Worm (Caenorhabditis elegans) whole organism, early embryonic: ENCODE measurements around the gene ina-1.

Source experiments
- B0310.2 ChIP-seq: sonication (generic microtip); optimal IDR thresholded peaks from 2 replicates; lab custom pipeline; 2016; ENCODE audit warnings: mild to moderate bottlenecking, missing genetic modification characterization, missing compliant biosample characterization
- F13C5.2 ChIP-seq: sonication (generic microtip); optimal IDR thresholded peaks from 2 replicates; lab custom pipeline; 2017; ENCODE audit warnings: mild to moderate bottlenecking, missing genetic modification characterization, inconsistent platforms, missing compliant biosample characterization
- aly-1 ChIP-seq: sonication (generic microtip); optimal IDR thresholded peaks from 2 replicates; lab custom pipeline; 2016; ENCODE audit warnings: missing genetic modification characterization, missing compliant biosample characterization
- ama-1 ChIP-seq: fragments of 150-350 bp; optimal IDR thresholded peaks from 2 replicates; lab custom pipeline; 2014
- ceh-13 ChIP-seq: fragments of 200-800 bp; sonication (Bioruptor generic); optimal IDR thresholded peaks from 2 replicates; lab custom pipeline; 2018; ENCODE audit warnings: mild to moderate bottlenecking, missing genetic modification characterization, missing compliant biosample characterization
- ceh-36 ChIP-seq: sonication (generic microtip); optimal IDR thresholded peaks from 2 replicates; lab custom pipeline; 2016; ENCODE audit warnings: missing genetic modification characterization, inconsistent platforms, missing compliant biosample characterization
- ets-7 ChIP-seq: sonication (generic microtip); optimal IDR thresholded peaks from 2 replicates; lab custom pipeline; 2016; ENCODE audit warnings: missing genotype, missing genetic modification characterization, missing compliant biosample characterization
- flt-1 ChIP-seq: fragments of 200-800 bp; sonication (Bioruptor generic); IDR thresholded peaks from 2 replicates; pipeline ENCODE4 v1.3.6; 2022; ENCODE audit warnings: missing genetic modification characterization, missing compliant biosample characterization
- hmbx-1 ChIP-seq: sonication (generic microtip); optimal IDR thresholded peaks from 2 replicates; lab custom pipeline; 2016; ENCODE audit warnings: mild to moderate bottlenecking, missing genetic modification characterization, missing compliant biosample characterization
- hmg-4 ChIP-seq: fragments of 200-800 bp; sonication (Bioruptor generic); optimal IDR thresholded peaks from 2 replicates; lab custom pipeline; 2018; ENCODE audit warnings: mild to moderate bottlenecking, missing genetic modification characterization, missing compliant biosample characterization
- hnd-1 ChIP-seq: sonication (generic microtip); optimal IDR thresholded peaks from 2 replicates; lab custom pipeline; 2016; ENCODE audit warnings: missing genetic modification characterization, missing compliant biosample characterization
- pes-1 ChIP-seq: fragments of 200-800 bp; sonication (Bioruptor generic); IDR thresholded peaks from 2 replicates; pipeline ENCODE4 v1.3.6; 2022; ENCODE audit warnings: missing genetic modification reagents, missing genetic modification characterization, missing compliant biosample characterization
- scrt-1 ChIP-seq: fragments of 200-800 bp; sonication (Bioruptor generic); IDR thresholded peaks from 2 replicates; pipeline ENCODE4 v1.3.6; 2022; ENCODE audit warnings: missing genetic modification characterization, missing compliant biosample characterization
- sea-1 ChIP-seq: fragments of 200-800 bp; sonication (Bioruptor generic); conservative IDR thresholded peaks from 2 replicates; pipeline ENCODE4 v1.3.6; 2022; ENCODE audit warnings: missing genetic modification characterization, missing compliant biosample characterization
- tbx-11 ChIP-seq: fragments of 200-800 bp; sonication (Bioruptor generic); IDR thresholded peaks from 2 replicates; pipeline ENCODE4 v1.3.6; 2022; ENCODE audit warnings: missing genetic modification characterization, missing compliant biosample characterization
- tbx-37 ChIP-seq: fragments of 200-800 bp; sonication (Bioruptor generic); conservative IDR thresholded peaks from 2 replicates; pipeline ENCODE4 v1.3.6; 2022; ENCODE audit warnings: missing genetic modification reagents, missing genetic modification characterization, missing compliant biosample characterization
- tra-4 ChIP-seq: sonication (generic microtip); optimal IDR thresholded peaks from 2 replicates; lab custom pipeline; 2017; ENCODE audit warnings: missing genetic modification characterization, missing compliant biosample characterization

Gene ina-1

DNA sequence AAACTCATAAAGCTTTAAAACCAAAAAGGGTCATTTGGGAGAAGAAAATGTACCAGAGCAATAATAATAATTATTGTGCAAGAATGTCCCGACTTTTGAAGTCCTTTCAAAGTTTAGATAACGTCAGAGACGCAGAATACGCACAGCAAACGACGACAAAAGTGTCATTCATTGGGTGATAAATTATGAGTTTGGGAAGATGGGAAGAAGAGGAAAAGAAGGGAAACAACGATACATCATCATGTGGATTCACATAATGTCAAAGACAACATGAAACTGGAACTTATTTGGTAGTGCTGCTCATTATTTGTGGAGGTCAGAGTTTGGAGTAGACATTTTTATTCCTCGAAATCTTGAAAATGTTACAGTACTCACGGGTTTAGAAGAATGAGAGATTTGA, 5.3 kb upstream of the ina-1 start:
- TF ChIP-seq hmbx-1 (tag; lab: Kevin White, UChicago), result no peak

DNA sequence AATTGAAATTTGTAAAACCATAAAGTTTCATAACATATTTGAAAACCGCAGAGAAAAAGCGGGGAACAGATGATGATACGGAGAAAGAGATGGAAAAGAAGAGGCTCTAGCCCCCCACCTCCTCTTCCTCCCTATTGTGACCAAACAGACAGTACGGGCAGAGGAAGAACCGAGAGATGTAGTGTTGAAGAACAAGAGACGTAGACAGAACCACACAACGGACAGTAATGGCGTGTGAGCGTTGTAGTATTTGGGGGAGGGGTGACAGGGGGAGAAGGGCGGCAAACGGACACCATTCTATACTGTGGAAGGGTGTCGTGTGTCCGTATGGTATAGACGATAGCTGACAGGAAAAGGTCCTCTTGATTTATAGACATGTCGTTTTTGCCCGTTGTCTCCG, 3.4 kb upstream of the ina-1 start:
- TF ChIP-seq B0310.2 (tag; lab: Kevin White, UChicago) (no peak), tbx-11 (0 out of 2 replicates have a peak, but pooled peaks have one; percentile 44), tbx-37 (GFP tag; lab: Robert Waterston, UW) (no peak), ets-7 (tag; lab: Kevin White, UChicago) (no peak), sea-1 (0 out of 2 replicates have a peak, but pooled peaks have one; percentile 44), hmg-4 (GFP tag; lab: Kevin White, UChicago) (peak; percentile 78)

DNA sequence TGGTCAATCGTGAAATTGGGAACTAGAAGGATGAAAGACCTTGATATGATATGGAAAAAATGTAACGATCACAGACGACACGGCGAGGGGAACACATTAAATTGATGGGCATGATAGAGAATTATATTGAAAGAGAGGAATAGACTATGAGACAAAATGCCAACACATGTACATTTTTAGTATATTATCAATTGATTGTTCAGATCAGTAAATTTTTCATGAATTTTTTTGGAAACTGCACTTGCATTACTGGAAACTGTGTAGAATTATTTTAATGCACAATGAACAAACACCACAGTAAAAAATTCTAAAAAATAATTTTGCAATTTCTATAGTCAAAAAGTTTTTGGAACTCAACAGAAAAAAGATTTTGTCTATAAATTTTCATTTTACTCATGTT, 637 bp upstream of the ina-1 start:
- TF ChIP-seq hnd-1 (no peak), sea-1 (no peak), tbx-11 (no peak), flt-1 (no peak), ets-7 (tag; lab: Kevin White, UChicago) (no peak), F13C5.2 (tag; lab: Kevin White, UChicago) (no peak), B0310.2 (tag; lab: Kevin White, UChicago) (no peak), pes-1 (GFP tag; lab: Robert Waterston, UW) (no peak), aly-1 (tag; lab: Kevin White, UChicago) (no peak), hmg-4 (GFP tag; lab: Kevin White, UChicago) (no peak), ama-1 (lab: Kevin White, UChicago) (no peak), tbx-37 (GFP tag; lab: Robert Waterston, UW) (no peak), hmbx-1 (tag; lab: Kevin White, UChicago) (no peak)

DNA sequence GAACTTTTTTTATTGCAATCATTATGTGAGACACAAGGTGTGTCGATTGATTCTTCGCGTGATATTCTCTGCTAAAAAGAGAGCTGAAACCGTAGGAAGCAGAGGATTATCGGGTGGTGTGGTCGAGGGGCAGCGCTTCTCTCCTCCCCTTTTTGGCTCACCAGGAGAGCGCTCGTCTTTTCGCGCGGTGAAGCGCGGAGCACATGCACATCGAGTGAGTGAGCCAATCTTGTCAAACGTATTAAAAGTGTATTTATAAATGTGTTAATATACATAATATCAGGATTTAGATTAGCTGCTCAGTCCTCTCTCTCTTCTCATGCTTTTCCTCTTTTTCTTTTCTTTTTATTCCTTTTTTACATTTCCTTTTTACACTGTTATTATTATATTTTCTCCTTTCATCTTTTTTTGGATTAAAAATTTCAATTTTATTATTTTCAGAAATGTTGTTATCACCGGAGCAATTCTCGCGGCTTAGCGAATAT, 9.9 kb downstream of the ina-1 start, which contains the start of gene dgk-3:
Gene dgk-3, plus strand, starts transcription at position 435 of the 485 bp plus-strand sequence.
- no peak for TF ChIP-seq tbx-37 (GFP tag; lab: Robert Waterston, UW)
- no peak for TF ChIP-seq sea-1
- TF ChIP-seq hnd-1, result no peak
- no peak for TF ChIP-seq hmbx-1 (tag; lab: Kevin White, UChicago)
- TF ChIP-seq pes-1 (GFP tag; lab: Robert Waterston, UW), result no peak
- no peak for TF ChIP-seq flt-1
- no peak for TF ChIP-seq hmg-4 (GFP tag; lab: Kevin White, UChicago)
- no peak for TF ChIP-seq ceh-36
- no peak for TF ChIP-seq scrt-1 (GFP tag; lab: Robert Waterston, UW)
- TF ChIP-seq aly-1 (tag; lab: Kevin White, UChicago), result no peak
- no peak for TF ChIP-seq ceh-13
- TF ChIP-seq F13C5.2 (tag; lab: Kevin White, UChicago), result no peak
- no peak for TF ChIP-seq tra-4 (tag; lab: Kevin White, UChicago)
- no peak for TF ChIP-seq tbx-11
- TF ChIP-seq ets-7 (tag; lab: Kevin White, UChicago), result no peak
- TF ChIP-seq B0310.2 (tag; lab: Kevin White, UChicago), result no peak
- no peak for TF ChIP-seq ama-1 (lab: Kevin White, UChicago)

DNA sequence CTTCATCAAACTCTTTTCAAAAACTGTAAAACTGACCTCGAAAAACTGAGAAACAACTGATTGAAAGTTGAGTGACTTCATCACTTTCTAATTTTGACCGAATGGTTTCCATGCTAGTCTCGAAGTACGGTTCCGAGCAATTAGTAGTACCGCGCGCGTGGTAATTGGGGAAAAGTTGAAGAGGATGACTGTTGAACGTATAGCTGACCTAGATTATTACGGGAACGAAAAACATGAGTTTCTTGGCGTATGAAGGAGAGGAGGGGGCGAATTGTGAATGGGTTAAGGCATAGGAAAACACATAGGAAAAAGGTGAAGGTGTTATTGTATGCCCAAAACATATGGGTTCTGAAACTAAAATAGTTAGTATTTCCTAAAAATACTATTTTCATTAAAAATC, 11.0 kb downstream of the ina-1 start, which contains the start of gene ptr-9:
Gene ptr-9, minus strand, starts transcription at position 101 of the 400 bp plus-strand sequence.
- no peak for TF ChIP-seq scrt-1 (GFP tag; lab: Robert Waterston, UW)
- no peak for TF ChIP-seq pes-1 (GFP tag; lab: Robert Waterston, UW)
- no peak for TF ChIP-seq ets-7 (tag; lab: Kevin White, UChicago)
- TF ChIP-seq sea-1, result no peak
- no peak for TF ChIP-seq B0310.2 (tag; lab: Kevin White, UChicago)
- TF ChIP-seq ama-1 (lab: Kevin White, UChicago), result no peak
- no peak for TF ChIP-seq ceh-13
- TF ChIP-seq hmbx-1 (tag; lab: Kevin White, UChicago), result no peak
- no peak for TF ChIP-seq tra-4 (tag; lab: Kevin White, UChicago)

DNA sequence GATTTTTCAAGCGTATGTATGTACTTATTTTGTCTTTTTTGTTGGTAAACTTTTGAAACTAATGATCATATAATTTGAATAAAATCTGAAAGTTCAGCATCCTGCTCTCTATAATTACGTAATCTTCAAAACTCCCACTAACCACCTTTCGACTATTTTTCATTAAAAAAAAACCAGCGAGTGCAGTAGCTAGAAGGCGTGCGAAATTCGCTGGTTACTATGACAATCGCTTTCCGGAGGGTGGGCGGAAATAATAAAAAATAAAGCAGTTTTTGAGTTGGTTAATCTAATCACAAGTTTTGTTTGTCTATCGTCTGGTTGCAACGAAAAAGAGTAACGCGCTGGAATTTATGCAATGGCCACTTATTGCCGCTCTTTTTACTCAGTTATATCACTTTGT, 17.8 kb downstream of the ina-1 start, which contains the start of gene irld-34:
Gene irld-34, plus strand, starts transcription at position 301 of the 400 bp plus-strand sequence.
- TF ChIP-seq hmbx-1 (tag; lab: Kevin White, UChicago) (no peak), hmg-4 (GFP tag; lab: Kevin White, UChicago) (no peak), hnd-1 (no peak), scrt-1 (GFP tag; lab: Robert Waterston, UW) (no peak), sea-1 (no peak), pes-1 (GFP tag; lab: Robert Waterston, UW) (no peak), B0310.2 (tag; lab: Kevin White, UChicago) (no peak), ets-7 (tag; lab: Kevin White, UChicago) (no peak), tbx-11 (no peak), aly-1 (tag; lab: Kevin White, UChicago) (no peak), F13C5.2 (tag; lab: Kevin White, UChicago) (no peak), ama-1 (lab: Kevin White, UChicago) (no peak), ceh-36 (no peak), tra-4 (tag; lab: Kevin White, UChicago) (no peak), flt-1 (no peak), ceh-13 (no peak), tbx-37 (GFP tag; lab: Robert Waterston, UW) (no peak)

DNA sequence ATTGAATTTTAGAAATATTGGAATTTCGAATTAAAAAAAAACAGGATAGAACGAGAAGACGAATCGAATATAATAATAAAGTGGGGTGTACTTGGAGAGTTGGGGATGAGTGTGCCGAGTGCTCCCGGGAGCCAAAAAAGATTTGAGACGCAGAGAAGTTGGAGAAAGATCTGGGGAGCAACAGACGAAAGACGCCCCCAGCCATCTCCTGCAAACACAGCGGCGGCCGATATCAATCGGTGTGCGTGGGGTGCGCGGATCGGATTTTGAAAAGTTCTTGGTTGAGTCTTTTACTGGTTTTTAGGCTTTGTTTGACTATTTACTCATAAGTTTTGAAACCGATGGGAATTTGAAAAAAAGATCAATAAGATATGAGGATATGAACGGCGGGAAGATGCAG, 18.8 kb downstream of the ina-1 start, which contains the start of gene nhl-1:
Gene nhl-1, minus strand, starts transcription at position 101 of the 400 bp plus-strand sequence.
- TF ChIP-seq flt-1 (no peak), sea-1 (no peak), ceh-13 (no peak), tbx-11 (no peak), aly-1 (tag; lab: Kevin White, UChicago) (no peak), tra-4 (tag; lab: Kevin White, UChicago) (no peak), hmg-4 (GFP tag; lab: Kevin White, UChicago) (no peak), hnd-1 (no peak), F13C5.2 (tag; lab: Kevin White, UChicago) (no peak), pes-1 (GFP tag; lab: Robert Waterston, UW) (no peak)

DNA sequence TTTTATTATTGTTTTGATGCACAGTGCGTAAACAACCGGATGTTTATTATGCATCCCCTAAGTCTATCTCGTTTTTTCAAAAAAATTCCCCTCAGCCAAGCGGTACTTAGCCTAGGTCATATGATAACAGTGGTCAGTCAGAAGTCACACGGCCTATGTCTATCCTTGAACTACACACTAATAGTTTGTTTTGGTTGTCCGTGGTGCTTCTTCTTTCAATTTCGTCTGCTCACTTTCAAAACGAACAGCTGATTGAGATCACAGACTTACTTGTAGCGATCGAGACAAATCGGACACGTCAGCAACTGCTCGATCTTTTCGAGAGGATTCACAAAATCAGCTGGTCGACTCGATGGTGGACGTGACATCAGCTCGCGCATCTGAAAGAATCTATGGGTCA, 19.7 kb downstream of the ina-1 start:
- TF ChIP-seq aly-1 (tag; lab: Kevin White, UChicago) (no peak), flt-1 (no peak), ceh-36 (no peak), scrt-1 (GFP tag; lab: Robert Waterston, UW) (no peak), ceh-13 (no peak), hmg-4 (GFP tag; lab: Kevin White, UChicago) (no peak), tbx-37 (GFP tag; lab: Robert Waterston, UW) (no peak), tbx-11 (no peak), ets-7 (tag; lab: Kevin White, UChicago) (no peak), tra-4 (tag; lab: Kevin White, UChicago) (no peak), hmbx-1 (tag; lab: Kevin White, UChicago) (no peak), F13C5.2 (tag; lab: Kevin White, UChicago) (no peak)
